Worm (Caenorhabditis elegans): Measurements from ENCODE around the gene B0198.3.

The B0198.3 gene

DNA sequence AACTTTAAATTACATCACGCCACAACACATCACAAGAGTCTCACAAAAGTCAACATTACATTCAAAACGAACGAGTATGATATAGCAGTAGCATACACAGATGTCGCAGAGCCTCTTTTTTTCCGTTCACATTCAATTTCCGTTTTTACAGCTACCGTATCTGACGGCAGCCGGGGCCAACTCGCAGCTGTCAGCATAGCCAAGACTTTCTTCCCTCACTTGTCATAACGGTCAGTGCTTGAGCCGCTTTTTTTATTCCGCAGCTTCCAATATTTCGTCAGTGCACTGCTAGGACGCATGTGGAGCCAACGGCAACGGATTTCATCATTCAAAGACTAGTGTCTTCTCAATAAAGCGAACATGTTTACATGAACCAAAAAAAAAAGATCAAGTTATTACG is 37.1 kb upstream of the B0198.3 start:
- TF ChIP-seq ztf-6 (GFP tag; IDR thresholded peaks at IDR 0.05) (no peak), nfya-1 (tag; optimal IDR thresholded peaks at IDR 0.05; ENCODE audit: borderline replicate concordance, insufficient read depth) (no peak), cebp-1 (GFP tag; IDR thresholded peaks at IDR 0.05) (0 out of 2 replicates have a peak, but pooled peaks have one; percentile 45), cebp-1 (tag; optimal IDR thresholded peaks at IDR 0.05) (no peak), ceh-27 (GFP tag; optimal IDR thresholded peaks at IDR 0.05) (no peak), aptf-2 (GFP tag; conservative IDR thresholded peaks at IDR 0.05) (no peak), unc-130 (GFP tag; optimal IDR thresholded peaks at IDR 0.05) (no peak)

DNA sequence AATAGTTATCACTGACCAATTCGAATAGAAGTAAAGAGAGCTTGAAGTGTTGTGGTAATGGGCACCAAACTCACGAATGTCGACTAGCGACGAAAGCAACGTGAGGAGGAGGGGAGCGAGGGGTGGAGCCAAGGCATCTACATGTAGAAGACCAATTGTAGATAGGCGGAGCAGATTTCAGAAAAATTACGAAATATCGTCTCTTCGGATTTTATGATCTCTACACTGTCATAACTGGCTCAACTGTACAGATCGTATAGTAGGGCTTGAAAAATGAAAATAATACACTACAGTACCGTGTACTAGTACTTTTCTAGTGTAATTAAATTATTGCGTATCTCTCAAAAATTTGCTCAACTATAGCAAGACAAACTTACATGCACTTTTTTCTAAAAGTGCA is 36.2 kb upstream of the B0198.3 start, which contains the start of gene W03G11.4:
TSS of gene W03G11.4 (minus strand) at position 101 of the 400 bp plus-strand sequence.
- TF ChIP-seq lir-1 (GFP tag; conservative IDR thresholded peaks at IDR 0.05) = no peak
- TF ChIP-seq lin-26 (GFP tag; IDR thresholded peaks at IDR 0.05) = no peak
- no peak for TF ChIP-seq akir-1 (GFP tag; optimal IDR thresholded peaks at IDR 0.05)
- TF ChIP-seq ztf-26 (tag; optimal IDR thresholded peaks at IDR 0.05) = no peak
- no peak for TF ChIP-seq ceh-79 (tag; optimal IDR thresholded peaks at IDR 0.05)
- TF ChIP-seq hmg-1.2 (GFP tag; IDR thresholded peaks at IDR 0.05) = no peak
- no peak for TF ChIP-seq nhr-80 (tag; optimal IDR thresholded peaks at IDR 0.05)
- TF ChIP-seq tbx-9 (tag; optimal IDR thresholded peaks at IDR 0.05; ENCODE audit: borderline replicate concordance) = no peak
- no peak for TF ChIP-seq C17E4.6 (GFP tag; IDR thresholded peaks at IDR 0.05)
- TF ChIP-seq hmg-20 (GFP tag; IDR thresholded peaks at IDR 0.05) = no peak
- no peak for TF ChIP-seq attf-6 (GFP tag; IDR thresholded peaks at IDR 0.05)
- TF ChIP-seq mxl-1 (tag; optimal IDR thresholded peaks at IDR 0.05) = no peak

DNA sequence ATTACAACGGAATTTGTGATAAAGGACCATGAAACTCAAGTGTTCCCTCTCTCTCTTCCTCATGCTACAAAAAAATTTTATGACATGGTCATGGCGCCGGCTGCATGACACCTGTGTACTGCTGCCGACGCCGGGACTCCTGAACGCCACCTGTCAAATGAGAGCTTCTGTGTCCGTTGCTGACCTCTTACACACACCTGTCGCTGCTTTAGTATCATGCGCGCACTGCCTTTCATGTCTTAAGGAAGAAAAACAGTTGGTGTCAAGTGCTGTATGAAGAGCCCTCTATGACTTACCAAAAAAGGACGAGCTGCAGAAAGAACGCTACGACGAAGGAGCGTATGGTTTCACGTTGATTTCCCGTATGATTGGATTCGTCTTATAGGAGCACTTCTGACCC is 35.7 kb upstream of the B0198.3 start:
- TF ChIP-seq Y79H2A.3 (GFP tag; conservative IDR thresholded peaks at IDR 0.05) = no peak
- TF ChIP-seq K11D2.4 (GFP tag; IDR thresholded peaks at IDR 0.05) = 0 out of 2 replicates have a peak, but pooled peaks have one; percentile 30
- no peak for TF ChIP-seq Y67H2A.10 (GFP tag; conservative IDR thresholded peaks at IDR 0.05)

DNA sequence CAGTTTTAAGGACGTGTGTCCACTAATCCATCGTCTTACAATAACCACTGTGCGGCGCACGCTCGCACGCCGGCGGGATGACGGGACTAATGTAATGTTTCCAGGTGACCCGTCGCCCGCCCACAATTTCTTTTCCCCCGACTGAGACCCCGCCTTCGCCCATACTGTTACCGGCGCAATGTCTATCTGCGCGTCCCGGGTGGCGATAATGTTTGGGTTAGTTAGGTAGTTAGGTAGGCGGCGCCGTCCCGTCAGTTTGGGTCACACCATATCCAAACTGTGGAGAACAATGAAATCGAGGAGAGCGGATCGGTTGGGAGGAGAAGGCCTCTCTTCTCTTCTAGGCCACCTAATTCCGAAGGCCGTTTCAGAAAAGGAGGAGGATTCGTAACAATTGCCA is 29.4 kb upstream of the B0198.3 start:
- TF ChIP-seq B0336.3 (GFP tag; IDR thresholded peaks at IDR 0.05) (no peak), nfya-1 (tag; optimal IDR thresholded peaks at IDR 0.05; ENCODE audit: borderline replicate concordance, insufficient read depth) (no peak), zfh-2 (GFP tag; conservative IDR thresholded peaks at IDR 0.05) (peak; percentile 69), snpc-1.3 (tag; optimal IDR thresholded peaks at IDR 0.05; ENCODE audit: insufficient read depth) (no peak), dox-1 (GFP tag; IDR thresholded peaks at IDR 0.05) (0 out of 2 replicates have a peak, but pooled peaks have one; percentile 8), lsy-27 (tag; optimal IDR thresholded peaks at IDR 0.05; ENCODE audit: borderline replicate concordance, insufficient read depth) (no peak), B0035.1 (tag; optimal IDR thresholded peaks at IDR 0.05) (no peak), C17E4.6 (GFP tag; IDR thresholded peaks at IDR 0.05) (no peak)

DNA sequence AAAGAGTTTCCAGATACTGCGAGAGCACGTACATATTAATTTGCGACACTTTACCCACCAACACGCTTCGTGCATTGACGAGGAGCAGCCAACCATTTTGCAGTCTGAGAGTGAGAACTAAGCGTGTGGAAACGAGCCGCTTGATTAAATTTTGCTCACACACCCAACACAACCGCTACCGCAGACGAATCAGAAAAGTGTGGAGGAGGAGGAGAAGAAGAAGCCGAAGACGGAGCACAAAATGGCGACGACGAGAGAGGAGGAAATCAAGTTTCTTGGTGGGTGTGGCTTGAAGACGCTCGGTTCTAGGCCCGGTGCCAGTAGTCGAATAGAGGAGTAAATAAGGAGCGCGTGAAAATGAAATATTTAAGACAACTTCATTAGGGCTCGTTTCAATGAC is 25.9 kb upstream of the B0198.3 start:
- TF ChIP-seq efl-1 (GFP tag; optimal IDR thresholded peaks at IDR 0.05) (no peak), zfh-2 (GFP tag; conservative IDR thresholded peaks at IDR 0.05) (peak; percentile 61)

DNA sequence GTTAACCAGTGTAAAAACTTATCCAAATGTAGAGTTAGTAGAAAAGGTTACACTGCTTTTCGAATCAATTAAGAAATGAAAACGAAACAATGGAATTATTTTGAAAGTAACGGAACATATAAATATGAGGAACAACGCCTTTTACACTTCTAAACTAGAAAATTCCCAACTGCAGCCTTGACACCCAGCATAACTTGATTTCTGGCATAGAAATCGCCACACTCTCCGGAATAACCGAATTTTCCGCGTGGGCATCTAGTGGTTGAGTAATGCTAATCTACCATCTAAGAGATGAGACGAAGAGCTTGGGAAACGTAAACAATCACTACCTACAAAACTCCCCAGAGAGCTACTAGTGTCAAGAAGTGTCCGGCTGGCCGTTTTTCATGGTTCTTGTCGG is 24.4 kb upstream of the B0198.3 start:
- TF ChIP-seq let-607 (tag; optimal IDR thresholded peaks at IDR 0.05) = no peak
- no peak for TF ChIP-seq ztf-25 (GFP tag; IDR thresholded peaks at IDR 0.05)
- no peak for TF ChIP-seq dox-1 (GFP tag; IDR thresholded peaks at IDR 0.05)
- no peak for TF ChIP-seq snpc-1.3 (tag; optimal IDR thresholded peaks at IDR 0.05; ENCODE audit: insufficient read depth)
- TF ChIP-seq unc-62 (GFP tag; optimal IDR thresholded peaks at IDR 0.05) = no peak
- TF ChIP-seq hlh-26 (GFP tag; conservative IDR thresholded peaks at IDR 0.05) = no peak
- TF ChIP-seq sptf-2 (GFP tag; optimal IDR thresholded peaks at IDR 0.05) = no peak
- no peak for TF ChIP-seq hlh-12 (tag; optimal IDR thresholded peaks at IDR 0.05)
- no peak for TF ChIP-seq cebp-2 (GFP tag; IDR thresholded peaks at IDR 0.05)
- no peak for TF ChIP-seq ceh-100 (GFP tag; IDR thresholded peaks at IDR 0.05)
- no peak for TF ChIP-seq B0261.1 (tag; optimal IDR thresholded peaks at IDR 0.05)
- TF ChIP-seq attf-6 (GFP tag; IDR thresholded peaks at IDR 0.05) = no peak
- TF ChIP-seq egl-44 (GFP tag; IDR thresholded peaks at IDR 0.05) = no peak
- TF ChIP-seq egrh-3 (GFP tag; IDR thresholded peaks at IDR 0.05) = no peak
- TF ChIP-seq rpc-1 (optimal IDR thresholded peaks at IDR 0.05) = no peak
- TF ChIP-seq rpc-1 (tag; optimal IDR thresholded peaks at IDR 0.05) = no peak
